Worm (Caenorhabditis elegans) whole organism, L2 larva: ENCODE results near the gene M60.7.

Source experiments
- egl-27 ChIP-seq: sonication (generic microtip); optimal IDR thresholded peaks from 3 replicates; lab custom pipeline; 2017; ENCODE audit warnings: missing biosample characterization, missing genetic modification reagents, missing genetic modification characterization
- mdl-1 ChIP-seq, 2 experiments: fragments of 150-350 bp in 1 of 2; sonication (generic microtip) in 1 of 2; optimal IDR thresholded peaks; 2 replicates each; lab custom pipeline; 2017; ENCODE audit warnings: missing biosample characterization in 2 of 2, missing genetic modification characterization in 2 of 2
- nhr-11 ChIP-seq: fragments of 150-350 bp; optimal IDR thresholded peaks from 2 replicates; lab custom pipeline; 2014; ENCODE audit warnings: missing biosample characterization, missing genetic modification characterization
- nhr-129 ChIP-seq: fragments of 150-350 bp; optimal IDR thresholded peaks from 2 replicates; lab custom pipeline; 2014; ENCODE audit warnings: missing biosample characterization, missing genetic modification characterization

DNA sequence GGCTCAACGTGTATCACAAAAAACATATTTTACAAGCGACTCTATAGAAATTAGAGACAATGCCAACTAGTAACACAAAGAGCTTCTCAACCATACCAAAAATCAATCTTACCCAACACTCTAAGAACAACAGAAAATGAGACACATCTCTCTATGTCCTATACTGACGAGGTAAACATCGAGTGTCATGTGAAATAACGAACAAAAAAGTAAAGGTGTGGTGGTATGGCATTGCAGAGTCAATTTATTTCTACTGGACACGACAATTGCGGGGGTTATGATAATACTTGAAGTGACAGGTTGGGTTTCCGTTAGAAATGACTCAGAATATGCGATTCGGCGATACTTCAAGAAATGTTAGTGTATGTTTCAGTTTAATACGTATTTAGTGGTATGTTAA, 24.5 kb downstream of the M60.7 start:
- no peak for TF ChIP-seq mdl-1 (tag; optimal IDR thresholded peaks at IDR 0.05; lab: Kevin White, UChicago)
- TF ChIP-seq nhr-129 (tag; lab: Kevin White, UChicago) = peak; percentile 61
- TF ChIP-seq egl-27 = no peak
- TF ChIP-seq nhr-11 (tag; lab: Kevin White, UChicago) = no peak
